Worm (Caenorhabditis elegans): ENCODE results near the gene arrd-2.

ce11 chrII:9431119-9431518 is 23.6 kb downstream of the arrd-2 start:
- TF ChIP-seq pha-4 (tag; optimal IDR thresholded peaks at IDR 0.05) (no peak), nhr-237 (tag; optimal IDR thresholded peaks at IDR 0.05) (no peak), zip-8 (tag; optimal IDR thresholded peaks at IDR 0.05) (no peak), nhr-76 (tag; optimal IDR thresholded peaks at IDR 0.05) (no peak), ceh-43 (GFP tag; optimal IDR thresholded peaks at IDR 0.05) (no peak)

Measured in whole organism, mixed stage, embryonic.